Worm (Caenorhabditis elegans) whole organism, L1 larva: ENCODE data around the gene Y51H4A.23.

Experiments
- C16A3.4 ChIP-seq: fragments of 150-350 bp; optimal IDR thresholded peaks from 2 replicates; lab custom pipeline; 2014; ENCODE audit warnings: missing biosample characterization, missing genetic modification characterization
- aha-1 ChIP-seq: fragments of 150-350 bp; optimal IDR thresholded peaks from 2 replicates; lab custom pipeline; 2014; ENCODE audit warnings: missing biosample characterization, missing genetic modification characterization
- aly-2 ChIP-seq: fragments of 150-350 bp; optimal IDR thresholded peaks from 2 replicates; lab custom pipeline; 2014; ENCODE audit warnings: missing biosample characterization, missing genetic modification characterization
- blmp-1 ChIP-seq: fragments of 150-350 bp; optimal IDR thresholded peaks from 2 replicates; lab custom pipeline; 2014; ENCODE audit warnings: missing biosample characterization, missing genetic modification characterization
- ceh-82 ChIP-seq, 3 experiments: fragments of 150-350 bp in 1 of 3; sonication (generic microtip) in 2 of 3; optimal IDR thresholded peaks; 2 replicates each; lab custom pipeline; 2014 to 2017; ENCODE audit warnings: missing biosample characterization in 3 of 3, missing genetic modification characterization in 3 of 3
- ceh-88 ChIP-seq: fragments of 200-800 bp; sonication (Bioruptor generic); IDR thresholded peaks from 2 replicates; pipeline ENCODE4 v1.3.6; 2022; ENCODE audit warnings: missing genetic modification characterization, missing compliant biosample characterization
- ces-1 ChIP-seq: fragments of 150-350 bp; optimal IDR thresholded peaks from 2 replicates; lab custom pipeline; 2014; ENCODE audit warnings: missing biosample characterization, missing genetic modification reagents, missing genetic modification characterization
- dsc-1 ChIP-seq: sonication (generic microtip); optimal IDR thresholded peaks from 2 replicates; lab custom pipeline; 2016; ENCODE audit warnings: mild to moderate bottlenecking, missing genetic modification characterization, missing compliant biosample characterization
- efl-3 ChIP-seq: fragments of 200-800 bp; sonication (Bioruptor generic); optimal IDR thresholded peaks from 2 replicates; lab custom pipeline; 2018; ENCODE audit warnings: mild to moderate bottlenecking, missing genetic modification characterization, missing compliant biosample characterization
- egl-13 ChIP-seq: sonication (generic microtip); optimal IDR thresholded peaks from 2 replicates; lab custom pipeline; 2016; ENCODE audit warnings: missing genotype, missing genetic modification reagents, missing genetic modification characterization, missing compliant biosample characterization
- elt-2 ChIP-seq: sonication (generic microtip); optimal IDR thresholded peaks from 2 replicates; lab custom pipeline; 2016; ENCODE audit warnings: missing genetic modification characterization, mild to moderate bottlenecking, inconsistent platforms, missing compliant biosample characterization, missing genetic modification reagents
- fkh-10 ChIP-seq: sonication (generic microtip); optimal IDR thresholded peaks from 2 replicates; lab custom pipeline; 2017; ENCODE audit warnings: missing biosample characterization, missing genetic modification reagents, missing genetic modification characterization
- fos-1 ChIP-seq: fragments of 150-350 bp; optimal IDR thresholded peaks from 2 replicates; lab custom pipeline; 2014; ENCODE audit warnings: missing biosample characterization, missing genetic modification characterization
- hlh-4 ChIP-seq: sonication (generic microtip); optimal IDR thresholded peaks from 2 replicates; lab custom pipeline; 2016; ENCODE audit warnings: mild to moderate bottlenecking, missing genetic modification characterization, missing compliant biosample characterization
- hpl-2 ChIP-seq: fragments of 150-350 bp; optimal IDR thresholded peaks from 2 replicates; lab custom pipeline; 2014; ENCODE audit warnings: missing biosample characterization, missing genetic modification reagents, missing genetic modification characterization
- irx-1 ChIP-seq: sonication (generic microtip); optimal IDR thresholded peaks from 2 replicates; lab custom pipeline; 2016; ENCODE audit warnings: missing genetic modification characterization, missing compliant biosample characterization
- lin-13 ChIP-seq: fragments of 150-350 bp; optimal IDR thresholded peaks from 2 replicates; lab custom pipeline; 2014; ENCODE audit warnings: missing biosample characterization, missing genetic modification reagents, missing genetic modification characterization
- lin-14 ChIP-seq: fragments of 200-800 bp; sonication (Bioruptor generic); optimal IDR thresholded peaks from 2 replicates; lab custom pipeline; 2018; ENCODE audit warnings: mild to moderate bottlenecking, missing genetic modification characterization, moderate library complexity, missing compliant biosample characterization
- lir-3 ChIP-seq: sonication (generic microtip); optimal IDR thresholded peaks from 2 replicates; lab custom pipeline; 2016; ENCODE audit warnings: mild to moderate bottlenecking, missing genetic modification characterization, moderate library complexity, missing compliant biosample characterization; ENCODE audit not compliant: poor library complexity
- mdl-1 ChIP-seq, 2 experiments: fragments of 150-350 bp; optimal IDR thresholded peaks; 2 replicates each; lab custom pipeline; 2014 to 2017; ENCODE audit warnings: missing biosample characterization in 2 of 2, missing genetic modification characterization in 2 of 2, inconsistent platforms in 1 of 2
- mef-2 ChIP-seq: fragments of 150-350 bp; optimal IDR thresholded peaks from 2 replicates; lab custom pipeline; 2014; ENCODE audit warnings: missing biosample characterization, missing genetic modification characterization
- nhr-28 ChIP-seq: fragments of 150-350 bp; optimal IDR thresholded peaks from 2 replicates; lab custom pipeline; 2014; ENCODE audit warnings: missing biosample characterization, missing genetic modification characterization
- nhr-71 ChIP-seq: sonication (generic microtip); optimal IDR thresholded peaks from 2 replicates; lab custom pipeline; 2016; ENCODE audit warnings: mild to moderate bottlenecking, missing genetic modification characterization, moderate library complexity, missing compliant biosample characterization
- nhr-85 ChIP-seq: sonication (generic microtip); peaks from one replicate; lab custom pipeline; 2016; ENCODE audit warnings: missing genetic modification characterization, inconsistent platforms, missing compliant biosample characterization
- pag-3 ChIP-seq: sonication (generic microtip); optimal IDR thresholded peaks from 2 replicates; lab custom pipeline; 2017; ENCODE audit warnings: missing genetic modification characterization, mild to moderate bottlenecking, missing compliant biosample characterization, antibody characterized with exemption, borderline replicate concordance; ENCODE audit not compliant: insufficient read depth
- pqm-1 ChIP-seq: sonication (generic microtip); optimal IDR thresholded peaks from 3 replicates; lab custom pipeline; 2017; ENCODE audit warnings: missing biosample characterization, missing genetic modification characterization
- rnt-1 ChIP-seq: sonication (generic microtip); optimal IDR thresholded peaks from 2 replicates; lab custom pipeline; 2016; ENCODE audit warnings: mild to moderate bottlenecking, missing genetic modification characterization, moderate library complexity, missing compliant biosample characterization
- snpc-4 ChIP-seq: fragments of 150-350 bp; optimal IDR thresholded peaks from 2 replicates; lab custom pipeline; 2014; ENCODE audit warnings: missing biosample characterization, missing genetic modification characterization
- unc-130 ChIP-seq: fragments of 150-350 bp; optimal IDR thresholded peaks from 2 replicates; lab custom pipeline; 2017; ENCODE audit warnings: missing biosample characterization, missing genetic modification characterization, inconsistent platforms
- unc-62 ChIP-seq: fragments of 150-350 bp; optimal IDR thresholded peaks from 2 replicates; lab custom pipeline; 2014; ENCODE audit warnings: missing biosample characterization, missing genetic modification reagents, missing genetic modification characterization
- unc-86 ChIP-seq: sonication (generic microtip); optimal IDR thresholded peaks from 2 replicates; lab custom pipeline; 2016; ENCODE audit warnings: missing genetic modification characterization, missing compliant biosample characterization
- unc-98 ChIP-seq: fragments of 200-800 bp; sonication (Bioruptor generic); IDR thresholded peaks from 2 replicates; pipeline ENCODE4 v1.3.6; 2022; ENCODE audit warnings: missing genetic modification characterization, missing compliant biosample characterization
- vab-15 ChIP-seq: sonication (generic microtip); optimal IDR thresholded peaks from 2 replicates; lab custom pipeline; 2017; ENCODE audit warnings: missing genotype, mild to moderate bottlenecking, missing genetic modification characterization, missing compliant biosample characterization
- xbp-1 ChIP-seq: sonication (generic microtip); optimal IDR thresholded peaks from 2 replicates; lab custom pipeline; 2016; ENCODE audit warnings: missing genetic modification characterization, missing compliant biosample characterization
- ztf-11 ChIP-seq, 2 experiments: sonication (generic microtip); optimal IDR thresholded peaks; 2 replicates each; lab custom pipeline; 2016 to 2017; ENCODE audit warnings: missing genetic modification characterization in 2 of 2, missing biosample characterization in 1 of 2, missing compliant biosample characterization in 1 of 2

Y51H4A.23 gene

DNA sequence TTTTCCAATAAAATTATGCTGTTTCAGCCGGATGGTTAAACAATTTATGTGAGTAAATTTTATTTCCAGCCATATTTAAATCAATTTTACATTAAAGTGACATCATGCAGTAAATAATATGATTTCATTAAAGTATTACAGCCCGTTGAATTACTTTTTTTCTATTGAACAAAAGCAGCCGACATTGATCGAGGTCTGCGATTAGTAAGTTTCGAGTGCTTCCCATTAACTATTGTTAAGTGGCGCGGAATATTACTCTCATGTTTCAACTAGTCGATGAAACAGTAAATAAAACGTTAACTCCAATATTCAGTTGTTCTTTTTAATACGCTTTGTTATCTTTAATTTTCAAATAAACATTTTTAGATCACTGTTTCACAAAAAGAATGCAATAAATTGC, 4.1 kb upstream of the Y51H4A.23 start:
- TF ChIP-seq lin-14 (GFP tag; lab: Kevin White, UChicago) (no peak), hlh-4 (tag; lab: Kevin White, UChicago) (no peak), rnt-1 (tag; lab: Kevin White, UChicago) (no peak), C16A3.4 (tag; lab: Kevin White, UChicago) (no peak), snpc-4 (no peak), blmp-1 (tag; lab: Kevin White, UChicago) (no peak), ces-1 (GFP tag; lab: Kevin White, UChicago) (no peak), unc-86 (tag; lab: Kevin White, UChicago) (no peak), lir-3 (tag; lab: Kevin White, UChicago) (no peak), nhr-71 (no peak), fos-1 (tag; lab: Kevin White, UChicago) (no peak), fkh-10 (GFP tag; lab: Kevin White, UChicago) (no peak), vab-15 (tag; lab: Kevin White, UChicago) (no peak), irx-1 (tag; lab: Kevin White, UChicago) (no peak), ztf-11 (tag; optimal IDR thresholded peaks at IDR 0.05; lab: Kevin White, UChicago) (no peak), elt-2 (tag; lab: Kevin White, UChicago) (no peak), xbp-1 (tag; lab: Kevin White, UChicago) (no peak)
- TF ChIP-seq, all 84 proteins: peak for 0

DNA sequence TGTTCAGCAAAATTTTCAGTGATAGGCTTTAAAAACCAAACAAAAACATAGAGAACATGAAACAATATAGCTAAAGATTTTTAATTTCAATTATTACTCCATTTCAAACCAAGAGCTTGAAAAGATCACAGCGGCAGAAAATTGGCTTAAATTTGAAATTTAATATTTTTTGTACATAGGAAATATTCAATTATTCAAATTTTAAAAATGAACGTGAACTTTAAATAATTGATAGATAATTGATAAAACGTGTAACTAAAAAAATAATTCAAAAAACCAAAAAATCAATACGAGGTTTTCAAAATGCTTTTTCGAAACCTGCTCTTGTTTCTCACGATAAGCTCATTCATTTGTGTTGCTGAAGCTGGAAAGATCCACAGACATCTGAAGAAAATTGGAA, 2.3 kb upstream of the Y51H4A.23 start, which contains the start of gene Y51H4A.22:
Gene Y51H4A.22 (plus strand): TSS at position 301 of the 400 bp plus-strand sequence.
- TF ChIP-seq irx-1 (tag; lab: Kevin White, UChicago) (no peak), ztf-11 (tag; optimal IDR thresholded peaks at IDR 0.05; lab: Kevin White, UChicago) (no peak), aha-1 (tag; lab: Kevin White, UChicago) (no peak), pqm-1 (no peak)

DNA sequence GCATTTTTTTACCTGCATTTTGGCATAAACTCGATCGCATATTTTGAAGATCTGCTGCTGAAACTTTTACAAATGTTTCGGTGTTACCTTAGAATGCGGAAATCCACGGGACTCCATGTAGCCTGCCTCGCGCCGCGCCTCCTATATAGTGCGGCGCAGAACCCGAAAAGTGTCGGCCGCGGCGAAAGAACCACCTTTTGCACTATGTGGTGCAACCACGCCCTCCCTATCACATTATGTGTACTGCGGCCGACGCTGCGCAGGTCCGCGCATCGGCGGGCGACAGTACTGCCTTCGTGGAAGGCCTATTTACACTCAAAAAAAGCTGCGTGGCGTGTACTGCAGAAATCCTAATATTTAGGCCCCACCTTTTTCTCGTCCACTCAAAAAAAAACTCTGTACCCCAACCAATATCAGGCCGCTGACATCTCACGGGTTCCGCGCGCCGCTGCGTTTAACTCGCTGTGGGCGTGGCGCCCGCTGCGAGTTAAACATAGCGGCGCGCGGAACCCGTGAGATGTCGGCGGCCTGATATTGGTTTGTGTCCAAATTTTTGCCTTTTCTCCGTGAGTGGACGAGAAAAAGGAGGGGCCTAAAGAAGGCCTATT, 612 bp upstream of the Y51H4A.23 start:
- TF ChIP-seq dsc-1 (tag; lab: Kevin White, UChicago) (no peak), lir-3 (tag; lab: Kevin White, UChicago) (no peak), efl-3 (GFP tag; lab: Kevin White, UChicago) (no peak), nhr-28 (tag; lab: Kevin White, UChicago) (no peak), xbp-1 (tag; lab: Kevin White, UChicago) (no peak), unc-130 (tag; lab: Kevin White, UChicago) (no peak), ztf-11 (tag; optimal IDR thresholded peaks at IDR 0.05; lab: Kevin White, UChicago) (no peak)
- TF ChIP-seq, all 84 proteins: peak for 0

DNA sequence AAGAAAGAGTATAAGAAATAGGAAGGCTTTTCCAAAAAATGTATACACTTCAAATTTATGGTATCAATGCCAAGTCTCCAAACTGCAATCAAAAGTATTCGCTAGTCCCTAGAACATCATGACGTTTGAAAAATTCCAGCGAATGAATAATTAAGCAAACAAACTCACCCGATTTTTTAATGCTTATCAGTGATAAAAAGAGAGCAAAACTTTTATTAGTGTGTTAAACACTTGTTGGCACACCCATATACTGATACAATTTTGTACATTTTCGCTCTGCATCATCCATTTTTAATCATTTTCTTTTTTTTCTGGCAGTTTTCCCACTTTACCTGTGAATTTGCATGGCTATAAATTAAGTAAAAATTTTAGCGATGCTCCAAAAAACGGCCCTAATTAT, 13.2 kb downstream of the Y51H4A.23 start, which contains the start of gene Y51H4A.25:
Gene Y51H4A.25 (plus strand): TSS at position 373 of the 400 bp plus-strand sequence.
- TF ChIP-seq elt-2 (tag; lab: Kevin White, UChicago) (peak; percentile 47), egl-13 (tag; lab: Kevin White, UChicago) (no peak)

DNA sequence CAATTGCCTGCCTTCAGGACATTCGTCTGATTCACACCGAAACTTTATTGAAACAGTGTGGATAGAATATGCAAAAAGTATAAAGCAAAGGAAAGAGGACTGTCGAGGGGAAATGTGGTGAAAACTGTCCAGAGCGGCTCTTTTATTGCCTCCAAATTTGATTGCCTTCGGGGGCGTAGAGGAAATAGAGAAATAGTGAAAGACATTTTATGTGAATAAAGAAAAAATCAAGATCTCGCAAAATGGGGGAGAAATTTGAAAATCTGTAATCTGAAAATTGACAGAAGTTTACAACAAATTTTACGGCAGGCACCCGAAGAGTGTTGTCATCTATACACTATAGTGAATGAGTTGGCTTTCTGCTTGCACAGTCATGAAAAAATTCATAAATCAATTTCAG, 18.1 kb downstream of the Y51H4A.23 start, which contains the start of gene Y51H4A.24:
Gene Y51H4A.24 (minus strand): TSS at position 101 of the 400 bp plus-strand sequence.
- TF ChIP-seq mef-2 (tag; lab: Kevin White, UChicago) (no peak), nhr-71 (no peak), lin-13 (GFP tag; lab: Kevin White, UChicago) (no peak), aha-1 (tag; lab: Kevin White, UChicago) (no peak), nhr-85 (tag; lab: Kevin White, UChicago) (no peak), pag-3 (tag; lab: Kevin White, UChicago) (no peak), ceh-82 (tag; optimal IDR thresholded peaks at IDR 0.05; lab: Kevin White, UChicago) (no peak), unc-98 (GFP tag; lab: Robert Waterston, UW) (no peak), mdl-1 (tag; optimal IDR thresholded peaks at IDR 0.05; lab: Kevin White, UChicago) (no peak), unc-62 (no peak), blmp-1 (tag; lab: Kevin White, UChicago) (no peak), unc-130 (tag; lab: Kevin White, UChicago) (no peak), aly-2 (no peak), hpl-2 (GFP tag; lab: Kevin White, UChicago) (no peak), ceh-88 (GFP tag; lab: Robert Waterston, UW) (no peak), unc-86 (tag; lab: Kevin White, UChicago) (no peak)
